Worm (Caenorhabditis elegans) whole organism, late embryonic: ENCODE measurements around the gene F38B6.2.

Experiments used
- F13H6.1 ChIP-seq: sonication (generic microtip); optimal IDR thresholded peaks from 2 replicates; lab custom pipeline; 2016; ENCODE audit warnings: missing genetic modification characterization, missing compliant biosample characterization
- ahr-1 ChIP-seq: sonication (generic microtip); optimal IDR thresholded peaks from 2 replicates; lab custom pipeline; 2016; ENCODE audit warnings: missing genetic modification characterization, missing compliant biosample characterization
- ceh-14 ChIP-seq: sonication (generic microtip); optimal IDR thresholded peaks from 2 replicates; lab custom pipeline; 2016; ENCODE audit warnings: missing genotype, missing genetic modification characterization, missing compliant biosample characterization
- fkh-10 ChIP-seq: fragments of 150-350 bp; optimal IDR thresholded peaks from 2 replicates; lab custom pipeline; 2014; ENCODE audit warnings: missing biosample characterization, missing genetic modification reagents, missing genetic modification characterization
- fkh-6 ChIP-seq: sonication (generic microtip); optimal IDR thresholded peaks from 2 replicates; lab custom pipeline; 2016; ENCODE audit warnings: missing genetic modification characterization, missing compliant biosample characterization
- hlh-13 ChIP-seq: fragments of 200-800 bp; sonication (Bioruptor generic); optimal IDR thresholded peaks from 2 replicates; lab custom pipeline; 2018; ENCODE audit warnings: mild to moderate bottlenecking, missing genetic modification characterization, missing compliant biosample characterization
- mec-3 ChIP-seq: sonication (generic microtip); optimal IDR thresholded peaks from 2 replicates; lab custom pipeline; 2016; ENCODE audit warnings: borderline replicate concordance, missing genetic modification characterization, missing compliant biosample characterization
- pros-1 ChIP-seq: fragments of 150-350 bp; optimal IDR thresholded peaks from 2 replicates; lab custom pipeline; 2014; ENCODE audit warnings: missing biosample characterization, missing genetic modification reagents, missing genetic modification characterization

ce11 chrX:6654139-6654538, 44.2 kb upstream of the F38B6.2 start:
- TF ChIP-seq F13H6.1 (tag; lab: Kevin White, UChicago) (no peak), fkh-10 (GFP tag; lab: Kevin White, UChicago) (no peak), hlh-13 (GFP tag; lab: Kevin White, UChicago) (no peak), fkh-6 (tag; lab: Kevin White, UChicago) (no peak), mec-3 (no peak), pros-1 (tag; lab: Kevin White, UChicago) (no peak), ceh-14 (tag; lab: Kevin White, UChicago) (no peak), ahr-1 (no peak)
